Fruit fly (Drosophila melanogaster) Kc167 (cell line): ENCODE data around the gene lqf.

Experiments used
- h ChIP-seq: fragments of >200 bp; optimal IDR thresholded peaks from 3 replicates; lab custom pipeline; 2018; ENCODE audit warnings: missing external identifiers
- insv ChIP-seq: fragments of >200 bp; optimal IDR thresholded peaks from 3 replicates; lab custom pipeline; 2018; ENCODE audit warnings: missing external identifiers
- psq ChIP-seq: fragments of >200 bp; optimal IDR thresholded peaks from 2 replicates; lab custom pipeline; 2017; ENCODE audit warnings: missing external identifiers

- no peak for TF ChIP-seq psq (lab: Kevin White, UChicago)
- no peak for TF ChIP-seq h (lab: Kevin White, UChicago)
- no peak for TF ChIP-seq insv (lab: Kevin White, UChicago)
These were observed 17.9 kb upstream of the lqf start, which contains the start of gene CG7546 for dm6 chr3L:7510414-7511384.
